Worm (Caenorhabditis elegans) whole organism, mixed stage, embryonic: ENCODE data around the gene lron-13.

ENCODE experiments used
- ceh-43 ChIP-seq: fragments of 200-800 bp; sonication (Bioruptor generic); optimal IDR thresholded peaks from 2 replicates; lab custom pipeline; 2018; ENCODE audit warnings: mild to moderate bottlenecking, missing genetic modification characterization, moderate library complexity, missing compliant biosample characterization
- ceh-83 ChIP-seq: fragments of 200-800 bp; sonication (Bioruptor generic); optimal IDR thresholded peaks from 2 replicates; lab custom pipeline; 2018; ENCODE audit warnings: mild to moderate bottlenecking, missing genetic modification characterization, missing compliant biosample characterization
- flh-1 ChIP-seq: fragments of 200-800 bp; sonication (Bioruptor generic); optimal IDR thresholded peaks from 2 replicates; lab custom pipeline; 2018; ENCODE audit warnings: mild to moderate bottlenecking, missing genetic modification characterization, moderate library complexity, missing compliant biosample characterization
- pha-4 ChIP-seq: fragments of 150-350 bp; optimal IDR thresholded peaks from 2 replicates; lab custom pipeline; 2018; ENCODE audit warnings: missing biosample characterization, missing genetic modification reagents, missing genetic modification characterization
- snpc-4 ChIP-seq: fragments of 150-350 bp; optimal IDR thresholded peaks from 2 replicates; lab custom pipeline; 2014; ENCODE audit warnings: missing biosample characterization, missing genetic modification characterization
- zip-8 ChIP-seq: fragments of 150-350 bp; optimal IDR thresholded peaks from 2 replicates; lab custom pipeline; 2014; ENCODE audit warnings: missing biosample characterization, missing genetic modification characterization

Gene lron-13

ce11 chrIII:13581727-13582126 lies 54.5 kb downstream of the lron-13 start:
- TF ChIP-seq ceh-83 (GFP tag; lab: Kevin White, UChicago) (peak; percentile 15), pha-4 (tag; lab: Kevin White, UChicago) (no peak), flh-1 (no peak), snpc-4 (tag; lab: Kevin White, UChicago) (no peak), zip-8 (tag; lab: Kevin White, UChicago) (no peak), ceh-43 (GFP tag; lab: Kevin White, UChicago) (no peak)
- TF ChIP-seq, all 35 proteins: peak for 1
